Worm (Caenorhabditis elegans) whole organism, L4 larva: ENCODE data around the gene Y54E2A.4.

Source experiments
- ZK546.5 ChIP-seq, 2 experiments: sonication (generic microtip); optimal IDR thresholded peaks; 2 replicates each; lab custom pipeline; 2017; ENCODE audit warnings: missing biosample characterization in 2 of 2, missing genetic modification characterization in 2 of 2
- ama-1 ChIP-seq: fragments of 150-350 bp; optimal IDR thresholded peaks from 2 replicates; lab custom pipeline; 2014; ENCODE audit warnings: inconsistent platforms, mixed read lengths
- ceh-20 ChIP-seq: fragments of 200-800 bp; sonication (Bioruptor generic); IDR thresholded peaks from 2 replicates; pipeline ENCODE4 v1.3.6; 2022; ENCODE audit warnings: missing genetic modification reagents, missing genetic modification characterization, missing compliant biosample characterization
- ceh-28 ChIP-seq: fragments of 150-350 bp; optimal IDR thresholded peaks from 2 replicates; lab custom pipeline; 2014; ENCODE audit warnings: missing biosample characterization, missing genetic modification reagents, missing genetic modification characterization
- daf-8 ChIP-seq: fragments of 200-800 bp; sonication (Bioruptor generic); IDR thresholded peaks from 2 replicates; pipeline ENCODE4 v1.3.6; 2022; ENCODE audit warnings: missing genetic modification characterization, missing compliant biosample characterization
- hlh-30 ChIP-seq: sonication (generic microtip); optimal IDR thresholded peaks from 2 replicates; lab custom pipeline; 2017; ENCODE audit warnings: antibody characterized with exemption, mild to moderate bottlenecking, missing genetic modification characterization, missing compliant biosample characterization; ENCODE audit not compliant: insufficient read depth
- rbr-2 ChIP-seq: sonication (generic microtip); optimal IDR thresholded peaks from 2 replicates; lab custom pipeline; 2016; ENCODE audit warnings: missing genotype, missing genetic modification characterization, missing compliant biosample characterization

- TF ChIP-seq hlh-30 (tag; lab: Kevin White, UChicago), result no peak
- no peak for TF ChIP-seq ama-1
- TF ChIP-seq rbr-2 (tag; lab: Kevin White, UChicago), result no peak
- no peak for TF ChIP-seq ceh-28
- TF ChIP-seq ZK546.5 (tag; optimal IDR thresholded peaks at IDR 0.05; lab: Kevin White, UChicago), result no peak
- TF ChIP-seq ceh-20 (GFP tag; lab: Robert Waterston, UW), result no peak
- no peak for TF ChIP-seq daf-8 (GFP tag; lab: Robert Waterston, UW)
These were observed 2.0 kb upstream of the Y54E2A.4 start, which contains the start of gene smg-9 for ce11 chrII:14752187-14752959.
